Worm (Caenorhabditis elegans) whole organism, late embryonic: ENCODE measurements around the gene alh-8.

Source experiments
- ama-1 ChIP-seq: fragments of 150-350 bp; optimal IDR thresholded peaks from 2 replicates; lab custom pipeline; 2014
- ceh-19 ChIP-seq: fragments of 200-800 bp; sonication (Bioruptor generic); optimal IDR thresholded peaks from 2 replicates; lab custom pipeline; 2018; ENCODE audit warnings: mild to moderate bottlenecking, missing genetic modification characterization, missing compliant biosample characterization
- ceh-9 ChIP-seq: sonication (generic microtip); optimal IDR thresholded peaks from 2 replicates; lab custom pipeline; 2016; ENCODE audit warnings: mild to moderate bottlenecking, missing genetic modification characterization, inconsistent platforms, missing compliant biosample characterization
- elt-2 ChIP-seq: sonication (generic microtip); optimal IDR thresholded peaks from 2 replicates; lab custom pipeline; 2016; ENCODE audit warnings: missing genetic modification reagents, missing genetic modification characterization, missing compliant biosample characterization
- pat-9 ChIP-seq: fragments of 200-800 bp; sonication (Bioruptor generic); optimal IDR thresholded peaks from 2 replicates; lab custom pipeline; 2018; ENCODE audit warnings: mild to moderate bottlenecking, missing genetic modification characterization, moderate library complexity, missing compliant biosample characterization
- sox-2 ChIP-seq: fragments of 200-800 bp; sonication (Bioruptor generic); IDR thresholded peaks from 2 replicates; pipeline ENCODE4 v1.3.6; 2022; ENCODE audit warnings: missing genetic modification reagents, missing genetic modification characterization, missing compliant biosample characterization
- unc-55 ChIP-seq: sonication (generic microtip); optimal IDR thresholded peaks from 2 replicates; lab custom pipeline; 2017; ENCODE audit warnings: missing biosample characterization, missing genetic modification reagents, missing genetic modification characterization

DNA sequence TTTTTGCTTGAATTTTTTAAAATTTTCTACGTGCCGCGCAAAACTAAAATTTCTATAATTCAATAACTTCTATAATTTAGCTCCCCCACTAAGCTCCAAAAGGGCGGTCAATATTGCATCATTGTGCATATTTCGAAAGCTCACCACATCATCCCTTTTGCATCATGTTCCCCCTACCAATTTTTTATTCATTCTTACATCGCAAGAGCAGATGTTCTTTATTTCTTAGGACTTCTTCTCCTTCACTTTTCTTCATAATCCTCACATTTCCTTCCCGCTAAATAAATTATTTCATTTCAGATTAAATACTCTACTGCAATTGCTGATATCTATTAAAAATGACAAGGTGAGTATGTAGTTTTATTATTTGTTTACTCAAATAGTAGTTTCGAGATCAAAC is 5.0 kb upstream of the alh-8 start, which contains the start of gene ldh-1:
- TF ChIP-seq ama-1 (lab: Kevin White, UChicago) (no peak), pat-9 (no peak), sox-2 (no peak), unc-55 (GFP tag; lab: Kevin White, UChicago) (no peak), ceh-9 (tag; lab: Kevin White, UChicago) (no peak), elt-2 (tag; lab: Kevin White, UChicago) (no peak), ceh-19 (no peak)
